Fruit fly (Drosophila melanogaster) whole organism, pupa: ENCODE data around the gene CG42300.

ENCODE experiments used
- CG10348 ChIP-seq: fragments of 200-800 bp; sonication (Bioruptor generic); IDR thresholded peaks from 2 replicates; pipeline ENCODE4 v1.3.6; 2022; ENCODE audit warnings: missing biosample characterization, missing genetic modification characterization
- CG14655 ChIP-seq: fragments of 200-800 bp; sonication (Bioruptor generic); optimal IDR thresholded peaks from 3 replicates; lab custom pipeline; 2017; ENCODE audit warnings: mild to moderate bottlenecking, missing biosample characterization, missing genetic modification reagents, missing genetic modification characterization
- CG17806 ChIP-seq: fragments of 200-800 bp; sonication (Bioruptor generic); optimal IDR thresholded peaks from 2 replicates; lab custom pipeline; 2018; ENCODE audit warnings: missing biosample characterization, mild to moderate bottlenecking, missing genetic modification characterization, moderate library complexity
- CG32121 ChIP-seq: fragments of 200-800 bp; sonication (Bioruptor generic); IDR thresholded peaks from 2 replicates; pipeline ENCODE4 v1.3.6; 2022; ENCODE audit warnings: missing biosample characterization, missing genetic modification characterization
- CG34367 ChIP-seq: fragments of 200-800 bp; sonication (Bioruptor generic); optimal IDR thresholded peaks from 2 replicates; lab custom pipeline; 2018; ENCODE audit warnings: missing biosample characterization, mild to moderate bottlenecking, missing genetic modification characterization
- CG8301 ChIP-seq: fragments of 200-800 bp; sonication (Bioruptor generic); optimal IDR thresholded peaks from 2 replicates; lab custom pipeline; 2018; ENCODE audit warnings: missing biosample characterization, mild to moderate bottlenecking, missing genetic modification characterization
- CG9948 ChIP-seq: fragments of 200-800 bp; sonication (Bioruptor generic); optimal IDR thresholded peaks from 2 replicates; lab custom pipeline; 2018; ENCODE audit warnings: missing biosample characterization, mild to moderate bottlenecking, missing genetic modification characterization, moderate library complexity
- D1 ChIP-seq: fragments of 200-800 bp; sonication (Bioruptor generic); optimal IDR thresholded peaks from 2 replicates; lab custom pipeline; 2018; ENCODE audit warnings: missing biosample characterization, mild to moderate bottlenecking, missing genetic modification characterization, moderate library complexity
- EcR ChIP-seq: fragments of 200-800 bp; sonication (Bioruptor generic); optimal IDR thresholded peaks from 3 replicates; lab custom pipeline; 2019; ENCODE audit warnings: missing biosample characterization, missing genetic modification characterization, mild to moderate bottlenecking, moderate library complexity, missing genetic modification reagents
- Ets98B ChIP-seq: fragments of 200-800 bp; sonication (Bioruptor generic); IDR thresholded peaks from 2 replicates; pipeline ENCODE4 v1.3.6; 2022; ENCODE audit warnings: missing biosample characterization, missing genetic modification characterization
- Pif1A ChIP-seq: fragments of 200-800 bp; sonication (Bioruptor generic); optimal IDR thresholded peaks from 3 replicates; lab custom pipeline; 2016; ENCODE audit warnings: missing biosample characterization, missing genetic modification characterization
- Pif1B ChIP-seq: fragments of 200-800 bp; sonication (Bioruptor generic); optimal IDR thresholded peaks from 3 replicates; lab custom pipeline; 2016; ENCODE audit warnings: missing biosample characterization, missing genetic modification characterization
- gl ChIP-seq: fragments of 200-800 bp; sonication (Bioruptor generic); optimal IDR thresholded peaks from 2 replicates; lab custom pipeline; 2018; ENCODE audit warnings: missing biosample characterization, mild to moderate bottlenecking, missing genetic modification characterization
- rn ChIP-seq: fragments of 200-800 bp; sonication (Bioruptor generic); IDR thresholded peaks from 2 replicates; pipeline ENCODE4 v1.3.6; 2022; ENCODE audit warnings: missing biosample characterization, missing genetic modification characterization

DNA sequence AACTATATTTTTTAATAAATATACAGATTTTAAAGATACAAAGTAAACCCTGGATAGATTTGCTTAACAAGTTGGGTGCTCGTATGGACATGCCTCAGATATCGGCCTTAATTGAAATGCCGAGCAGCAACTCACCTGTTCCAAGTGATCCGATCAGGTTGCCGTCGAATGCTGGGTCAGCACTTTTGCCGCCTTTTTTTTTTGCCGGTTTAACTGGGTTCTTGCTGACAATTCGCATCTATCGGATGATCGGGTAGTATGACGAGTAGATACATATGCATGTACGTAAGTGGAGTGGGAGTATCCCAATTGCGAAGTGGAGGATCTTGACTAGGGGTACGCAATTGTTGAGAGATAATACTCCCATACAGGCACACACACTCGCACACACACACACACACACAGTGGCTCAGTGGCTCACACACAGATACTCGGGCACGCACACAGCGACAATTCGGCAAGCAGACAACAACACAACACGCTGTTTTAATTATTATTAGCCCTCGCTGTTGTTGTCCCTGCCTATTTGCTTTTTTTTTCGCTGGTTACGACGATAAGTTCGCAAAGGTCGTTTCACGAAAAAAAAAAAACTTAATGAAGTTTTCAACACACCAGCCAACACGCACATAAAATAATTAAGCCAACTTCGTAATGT lies 37.1 kb upstream of the CG42300 start:
- TF ChIP-seq Ets98B (GFP tag; lab: Robert Waterston, UW) = no peak
- no peak for TF ChIP-seq CG9948 (tag; lab: Kevin White, UChicago)
- no peak for TF ChIP-seq CG10348 (GFP tag; lab: Robert Waterston, UW)
- TF ChIP-seq Pif1A (GFP tag; lab: Kevin White, UChicago) = no peak
- no peak for TF ChIP-seq Pif1B
- TF ChIP-seq EcR (GFP tag; lab: Kevin White, UChicago) = peak; percentile 33
- no peak for TF ChIP-seq CG8301 (tag; lab: Kevin White, UChicago)
- no peak for TF ChIP-seq rn (GFP tag; lab: Robert Waterston, UW)
- no peak for TF ChIP-seq CG14655 (GFP tag; lab: Kevin White, UChicago)
- no peak for TF ChIP-seq gl (tag; lab: Kevin White, UChicago)
- TF ChIP-seq CG17806 (tag; lab: Kevin White, UChicago) = no peak
- TF ChIP-seq D1 = no peak
- no peak for TF ChIP-seq CG34367 (tag; lab: Kevin White, UChicago)
- TF ChIP-seq CG32121 (GFP tag; lab: Robert Waterston, UW) = no peak
